Worm (Caenorhabditis elegans) whole organism, L4 larva: ENCODE data around the gene C37E2.2.

Source experiments
- F26F4.8 ChIP-seq: fragments of 200-800 bp; sonication (Bioruptor generic); conservative IDR thresholded peaks from 2 replicates; pipeline ENCODE4 v1.3.6; 2022; ENCODE audit warnings: missing genetic modification characterization, missing compliant biosample characterization
- R02D3.7 ChIP-seq: fragments of 150-350 bp; sonication (generic microtip); optimal IDR thresholded peaks from 3 replicates; lab custom pipeline; 2014; ENCODE audit warnings: missing biosample characterization, missing genetic modification characterization
- T20F7.1 ChIP-seq: fragments of 200-800 bp; sonication (Bioruptor generic); optimal IDR thresholded peaks from 2 replicates; lab custom pipeline; 2018; ENCODE audit warnings: mild to moderate bottlenecking, missing genetic modification characterization, missing compliant biosample characterization
- ZK546.5 ChIP-seq, 2 experiments: sonication (generic microtip); optimal IDR thresholded peaks; 2 replicates each; lab custom pipeline; 2017; ENCODE audit warnings: missing biosample characterization in 2 of 2, missing genetic modification characterization in 2 of 2
- aha-1 ChIP-seq: fragments of 150-350 bp; peaks from one replicate; lab custom pipeline; 2014; ENCODE audit warnings: missing biosample characterization, missing genetic modification characterization
- ama-1 ChIP-seq: fragments of 150-350 bp; optimal IDR thresholded peaks from 2 replicates; lab custom pipeline; 2014; ENCODE audit warnings: inconsistent platforms, mixed read lengths
- attf-4 ChIP-seq: sonication (generic microtip); optimal IDR thresholded peaks from 3 replicates; lab custom pipeline; 2017; ENCODE audit warnings: missing biosample characterization, missing genetic modification characterization
- ceh-28 ChIP-seq: fragments of 150-350 bp; optimal IDR thresholded peaks from 2 replicates; lab custom pipeline; 2014; ENCODE audit warnings: missing biosample characterization, missing genetic modification reagents, missing genetic modification characterization
- ceh-32 ChIP-seq: sonication (generic microtip); optimal IDR thresholded peaks from 2 replicates; lab custom pipeline; 2016; ENCODE audit warnings: mild to moderate bottlenecking, missing genetic modification characterization, missing compliant biosample characterization; ENCODE audit not compliant: poor library complexity
- ceh-44 ChIP-seq: fragments of 200-800 bp; sonication (Bioruptor generic); IDR thresholded peaks from 2 replicates; pipeline ENCODE4 v1.3.6; 2022; ENCODE audit warnings: missing genetic modification reagents, missing genetic modification characterization, missing compliant biosample characterization
- ceh-62 ChIP-seq: sonication (generic microtip); optimal IDR thresholded peaks from 2 replicates; lab custom pipeline; 2017; ENCODE audit warnings: missing biosample characterization, missing genetic modification characterization
- ces-1 ChIP-seq: fragments of 150-350 bp; sonication (generic microtip); optimal IDR thresholded peaks from 4 replicates; lab custom pipeline; 2014; ENCODE audit warnings: missing biosample characterization, missing genetic modification reagents, missing genetic modification characterization
- cey-2 ChIP-seq: sonication (generic microtip); optimal IDR thresholded peaks from 3 replicates; lab custom pipeline; 2017; ENCODE audit warnings: missing genetic modification characterization, mild to moderate bottlenecking, missing compliant biosample characterization, antibody characterized with exemption, borderline replicate concordance; ENCODE audit not compliant: insufficient read depth
- ctbp-1 ChIP-seq: fragments of 200-800 bp; sonication (Bioruptor generic); IDR thresholded peaks from 2 replicates; pipeline ENCODE4 v1.3.6; 2022; ENCODE audit warnings: missing genetic modification reagents, missing genetic modification characterization, missing compliant biosample characterization
- daf-16 ChIP-seq, 3 experiments: sonication (generic microtip); optimal IDR thresholded peaks; 2 replicates each; lab custom pipeline; 2016 to 2017; ENCODE audit warnings: missing genetic modification characterization in 3 of 3, missing genetic modification reagents in 3 of 3, mild to moderate bottlenecking in 2 of 3, missing compliant biosample characterization in 2 of 3, missing biosample characterization in 1 of 3, moderate library complexity in 1 of 3
- dmd-6 ChIP-seq: fragments of 200-800 bp; sonication (Bioruptor generic); IDR thresholded peaks from 2 replicates; pipeline ENCODE4 v1.3.6; 2022; ENCODE audit warnings: missing genetic modification reagents, missing genetic modification characterization, missing compliant biosample characterization
- dmd-9 ChIP-seq: fragments of 200-800 bp; sonication (Bioruptor generic); IDR thresholded peaks from 2 replicates; pipeline ENCODE4 v1.3.6; 2022; ENCODE audit warnings: missing genetic modification reagents, missing genetic modification characterization, missing compliant biosample characterization
- dve-1 ChIP-seq: sonication (generic microtip); optimal IDR thresholded peaks from 2 replicates; lab custom pipeline; 2017; ENCODE audit warnings: antibody characterized with exemption, mild to moderate bottlenecking, missing genetic modification characterization, missing compliant biosample characterization; ENCODE audit not compliant: insufficient read depth
- egl-43 ChIP-seq: fragments of 200-800 bp; sonication (Bioruptor generic); IDR thresholded peaks from 2 replicates; pipeline ENCODE4 v1.3.6; 2022; ENCODE audit warnings: missing genetic modification reagents, missing genetic modification characterization, missing compliant biosample characterization
- hlh-11 ChIP-seq: fragments of 200-800 bp; sonication (Bioruptor generic); optimal IDR thresholded peaks from 2 replicates; lab custom pipeline; 2018; ENCODE audit warnings: mild to moderate bottlenecking, missing genetic modification characterization, missing compliant biosample characterization
- hlh-30 ChIP-seq: sonication (generic microtip); optimal IDR thresholded peaks from 2 replicates; lab custom pipeline; 2017; ENCODE audit warnings: antibody characterized with exemption, mild to moderate bottlenecking, missing genetic modification characterization, missing compliant biosample characterization; ENCODE audit not compliant: insufficient read depth
- lim-7 ChIP-seq: fragments of 200-800 bp; sonication (Bioruptor generic); IDR thresholded peaks from 2 replicates; pipeline ENCODE4 v1.3.6; 2022; ENCODE audit warnings: missing genetic modification characterization, missing compliant biosample characterization
- lin-1 ChIP-seq: fragments of 200-800 bp; sonication (Bioruptor generic); IDR thresholded peaks from 2 replicates; pipeline ENCODE4 v1.3.6; 2022; ENCODE audit warnings: missing genetic modification reagents, missing genetic modification characterization, missing compliant biosample characterization
- lin-13 ChIP-seq: fragments of 150-350 bp; optimal IDR thresholded peaks from 2 replicates; lab custom pipeline; 2014; ENCODE audit warnings: missing biosample characterization, missing genetic modification reagents, missing genetic modification characterization
- madf-5 ChIP-seq, 2 experiments: fragments of 200-800 bp; sonication (Bioruptor generic); IDR thresholded peaks; 2 replicates each; pipeline ENCODE4 v1.3.6; 2022; ENCODE audit warnings: missing compliant biosample characterization in 2 of 2, missing genetic modification characterization in 2 of 2
- mdl-1 ChIP-seq, 2 experiments: fragments of 150-350 bp in 1 of 2; sonication (generic microtip) in 1 of 2; optimal IDR thresholded peaks; 2 replicates each; lab custom pipeline; 2014 to 2017; ENCODE audit warnings: missing biosample characterization in 2 of 2, missing genetic modification characterization in 2 of 2
- mdt-29 ChIP-seq: fragments of 200-800 bp; sonication (Bioruptor generic); IDR thresholded peaks from 2 replicates; pipeline ENCODE4 v1.3.6; 2022; ENCODE audit warnings: missing genetic modification reagents, missing genetic modification characterization, missing compliant biosample characterization
- mxl-3 ChIP-seq: fragments of 200-800 bp; sonication (Bioruptor generic); optimal IDR thresholded peaks from 2 replicates; lab custom pipeline; 2018; ENCODE audit warnings: mild to moderate bottlenecking, missing genetic modification characterization, missing compliant biosample characterization
- nhr-11 ChIP-seq: fragments of 150-350 bp; optimal IDR thresholded peaks from 2 replicates; lab custom pipeline; 2014; ENCODE audit warnings: missing biosample characterization, missing genetic modification characterization
- nhr-111 ChIP-seq: fragments of 200-800 bp; sonication (Bioruptor generic); optimal IDR thresholded peaks from 2 replicates; lab custom pipeline; 2018; ENCODE audit warnings: mild to moderate bottlenecking, missing genetic modification characterization, missing compliant biosample characterization
- nhr-237 ChIP-seq: sonication (generic microtip); optimal IDR thresholded peaks from 2 replicates; lab custom pipeline; 2017; ENCODE audit warnings: missing biosample characterization, missing genetic modification characterization
- nhr-28 ChIP-seq: fragments of 150-350 bp; optimal IDR thresholded peaks from 2 replicates; lab custom pipeline; 2014; ENCODE audit warnings: missing biosample characterization, missing genetic modification characterization
- nhr-77 ChIP-seq: fragments of 150-350 bp; optimal IDR thresholded peaks from 2 replicates; lab custom pipeline; 2014; ENCODE audit warnings: missing biosample characterization, missing genetic modification characterization
- saeg-2 ChIP-seq: fragments of 200-800 bp; sonication (Bioruptor generic); IDR thresholded peaks from 2 replicates; pipeline ENCODE4 v1.3.6; 2022; ENCODE audit warnings: missing genetic modification reagents, missing genetic modification characterization, missing compliant biosample characterization
- snpc-1.2 ChIP-seq: fragments of 200-800 bp; sonication (Bioruptor generic); IDR thresholded peaks from 2 replicates; pipeline ENCODE4 v1.3.6; 2022; ENCODE audit warnings: missing genetic modification reagents, missing genetic modification characterization, missing compliant biosample characterization
- spr-3 ChIP-seq: fragments of 200-800 bp; sonication (Bioruptor generic); optimal IDR thresholded peaks from 2 replicates; lab custom pipeline; 2018; ENCODE audit warnings: mild to moderate bottlenecking, missing genetic modification characterization, missing compliant biosample characterization
- unc-62 ChIP-seq, 3 experiments: fragments of 150-350 bp in 1 of 3; sonication (generic microtip); optimal IDR thresholded peaks in 2 of 3; peaks in 1 of 3; 1 replicate in 1 of 3; 2 replicates in 2 of 3; lab custom pipeline; 2014 to 2017; ENCODE audit warnings: missing biosample characterization in 3 of 3, missing genetic modification characterization in 3 of 3, missing genetic modification reagents in 3 of 3, missing genotype in 1 of 3
- zag-1 ChIP-seq: fragments of 150-350 bp; optimal IDR thresholded peaks from 2 replicates; lab custom pipeline; 2014; ENCODE audit warnings: missing biosample characterization, missing genetic modification characterization
- zfp-3 ChIP-seq: fragments of 200-800 bp; sonication (Bioruptor generic); conservative IDR thresholded peaks from 2 replicates; pipeline ENCODE4 v1.3.6; 2022; ENCODE audit warnings: missing genetic modification reagents, missing genetic modification characterization, missing compliant biosample characterization
- zip-11 ChIP-seq: fragments of 200-800 bp; sonication (Bioruptor generic); IDR thresholded peaks from 2 replicates; pipeline ENCODE4 v1.3.6; 2022; ENCODE audit warnings: missing genetic modification characterization, missing compliant biosample characterization
- zip-2 ChIP-seq: fragments of 150-350 bp; optimal IDR thresholded peaks from 2 replicates; lab custom pipeline; 2014; ENCODE audit warnings: missing biosample characterization, missing genetic modification characterization
- ztf-11 ChIP-seq: fragments of 150-350 bp; optimal IDR thresholded peaks from 2 replicates; lab custom pipeline; 2014; ENCODE audit warnings: missing biosample characterization, missing genetic modification characterization

The C37E2.2 gene

DNA sequence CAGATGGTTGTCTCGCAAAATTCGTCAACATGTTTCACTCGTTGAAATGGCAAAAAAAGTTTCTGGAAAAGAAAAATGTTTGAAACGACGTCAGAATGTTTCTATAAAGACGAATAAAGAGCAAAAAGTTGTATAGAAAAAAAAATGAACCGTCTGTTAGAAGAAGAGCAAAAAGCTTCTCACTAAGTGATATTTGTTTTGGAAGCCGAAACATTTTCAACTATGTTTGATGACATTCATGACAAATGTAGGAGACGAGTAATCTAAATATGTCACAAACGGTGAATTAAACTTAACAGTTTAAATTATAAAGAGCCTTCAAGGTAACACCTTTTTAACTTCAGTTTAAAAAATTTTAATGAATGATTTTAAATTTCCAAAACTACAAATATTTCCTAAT, 35.8 kb upstream of the C37E2.2 start, which contains the start of gene nkat-1:
Gene nkat-1 (minus strand): TSS at position 101 of the 400 bp plus-strand sequence.
- TF ChIP-seq daf-16 (GFP tag; optimal IDR thresholded peaks at IDR 0.05; lab: Kevin White, UChicago) (no peak), daf-16 (tag; optimal IDR thresholded peaks at IDR 0.05; lab: Kevin White, UChicago) (no peak), cey-2 (no peak), ctbp-1 (GFP tag; lab: Robert Waterston, UW) (no peak), T20F7.1 (no peak), ceh-44 (GFP tag; lab: Robert Waterston, UW) (no peak)
- TF ChIP-seq, all 104 proteins: peak for 0

DNA sequence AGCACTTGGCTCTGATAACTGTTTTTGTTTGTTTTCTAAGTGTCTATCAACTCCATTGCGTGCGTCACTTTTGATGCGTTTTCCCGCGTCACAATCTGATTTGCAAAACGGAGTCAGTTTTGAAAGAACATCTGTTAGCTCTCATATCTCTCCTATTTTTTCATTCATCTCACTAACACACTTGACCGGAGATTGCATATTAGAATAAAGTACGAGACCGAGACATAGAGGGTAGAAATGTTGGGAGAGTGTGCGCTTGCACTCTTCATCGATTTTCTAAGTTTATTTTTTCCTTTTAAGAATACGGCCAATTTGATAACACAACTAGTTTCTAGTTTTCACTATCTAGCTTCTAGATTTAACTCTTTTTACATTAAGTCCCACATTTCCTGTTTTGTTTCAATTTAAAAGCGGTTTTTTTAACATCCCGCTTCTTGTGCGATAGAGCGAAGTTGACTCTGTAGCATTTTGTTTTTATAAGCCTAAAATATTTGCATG, 34.4 kb upstream of the C37E2.2 start:
- TF ChIP-seq ces-1 (GFP tag; lab: Kevin White, UChicago) (peak; percentile 2), unc-62 (GFP tag; optimal IDR thresholded peaks at IDR 0.05 in 1 of 2; lab: Kevin White, UChicago) (peak in 1 of 2 experiments; percentile 83), unc-62 (tag; optimal IDR thresholded peaks at IDR 0.05; lab: Kevin White, UChicago) (no peak), T20F7.1 (no peak)

ce11 chrX:14141896-14142392, 33.9 kb upstream of the C37E2.2 start, which contains the start of gene ceh-89:
ceh-89 (plus strand) TSS chrX:14141946.
- no peak for TF ChIP-seq zip-11 (GFP tag; lab: Robert Waterston, UW)
- no peak for TF ChIP-seq mdl-1 (tag; optimal IDR thresholded peaks at IDR 0.05; lab: Kevin White, UChicago)
- TF ChIP-seq aha-1 (tag; lab: Kevin White, UChicago), result peak; percentile 95
- TF ChIP-seq mxl-3 (GFP tag; lab: Kevin White, UChicago), result no peak
- no peak for TF ChIP-seq zfp-3 (GFP tag; lab: Robert Waterston, UW)
- no peak for TF ChIP-seq madf-5 (GFP tag; IDR thresholded peaks at IDR 0.05; lab: Robert Waterston, UW)
- TF ChIP-seq ceh-62 (tag; lab: Kevin White, UChicago), result no peak

ce11 chrX:14145634-14146033, 30.2 kb upstream of the C37E2.2 start:
- no peak for TF ChIP-seq zag-1 (tag; lab: Kevin White, UChicago)
- no peak for TF ChIP-seq attf-4 (tag; lab: Kevin White, UChicago)
- TF ChIP-seq dve-1 (tag; lab: Kevin White, UChicago), result peak; percentile 74
- no peak for TF ChIP-seq mdt-29 (GFP tag; lab: Robert Waterston, UW)
- TF ChIP-seq zip-2 (tag; lab: Kevin White, UChicago), result no peak
- no peak for TF ChIP-seq nhr-237 (tag; lab: Kevin White, UChicago)
- peak in 1 of 2 experiments; percentile 65 for TF ChIP-seq unc-62 (GFP tag; optimal IDR thresholded peaks at IDR 0.05 in 1 of 2; lab: Kevin White, UChicago)
- TF ChIP-seq unc-62 (tag; optimal IDR thresholded peaks at IDR 0.05; lab: Kevin White, UChicago), result no peak
- TF ChIP-seq ceh-32, result no peak
- TF ChIP-seq zfp-3 (GFP tag; lab: Robert Waterston, UW), result no peak
- TF ChIP-seq nhr-11, result no peak
- no peak for TF ChIP-seq ces-1 (GFP tag; lab: Kevin White, UChicago)
- peak; percentile 38 for TF ChIP-seq nhr-28
- TF ChIP-seq ama-1 (lab: Kevin White, UChicago), result no peak
- TF ChIP-seq T20F7.1, result no peak
- TF ChIP-seq F26F4.8, result no peak
- no peak for TF ChIP-seq dmd-9 (GFP tag; lab: Robert Waterston, UW)
- TF ChIP-seq nhr-111 (GFP tag; lab: Kevin White, UChicago), result no peak
- TF ChIP-seq snpc-1.2 (GFP tag; lab: Robert Waterston, UW), result no peak
- no peak for TF ChIP-seq lin-1 (GFP tag; lab: Robert Waterston, UW)
- TF ChIP-seq ztf-11, result no peak
- peak in 1 of 2 experiments; percentile 58 for TF ChIP-seq mdl-1 (tag; optimal IDR thresholded peaks at IDR 0.05; lab: Kevin White, UChicago)
- no peak for TF ChIP-seq daf-16 (GFP tag; optimal IDR thresholded peaks at IDR 0.05; lab: Kevin White, UChicago)
- peak; percentile 98 for TF ChIP-seq daf-16 (tag; optimal IDR thresholded peaks at IDR 0.05; lab: Kevin White, UChicago)
- no peak for TF ChIP-seq lin-13
- 0 out of 2 replicates have a peak, but pooled peaks have one; percentile 17 for TF ChIP-seq dmd-6 (GFP tag; lab: Robert Waterston, UW)
- no peak for TF ChIP-seq egl-43 (GFP tag; lab: Robert Waterston, UW)
- peak; percentile 77 for TF ChIP-seq hlh-30 (tag; lab: Kevin White, UChicago)
- TF ChIP-seq ZK546.5 (tag; optimal IDR thresholded peaks at IDR 0.05; lab: Kevin White, UChicago), result no peak
- no peak for TF ChIP-seq lim-7
- TF ChIP-seq hlh-11 (tag; lab: Kevin White, UChicago), result peak; percentile 2
- peak; percentile 43 for TF ChIP-seq nhr-77 (tag; lab: Kevin White, UChicago)
- no peak for TF ChIP-seq R02D3.7 (tag; lab: Kevin White, UChicago)
- TF ChIP-seq saeg-2 (GFP tag; lab: Robert Waterston, UW), result no peak
- TF ChIP-seq spr-3 (GFP tag; lab: Kevin White, UChicago), result no peak
- TF ChIP-seq ceh-28 (tag; lab: Kevin White, UChicago), result no peak
